Worm (Caenorhabditis elegans) whole organism, midembryonic: ENCODE data around the gene rps-1.

Source experiments
- T22C8.4 ChIP-seq: fragments of 200-800 bp; sonication (Bioruptor generic); IDR thresholded peaks from 2 replicates; pipeline ENCODE4 v1.3.6; 2022; ENCODE audit warnings: missing genetic modification characterization, missing compliant biosample characterization
- cog-1 ChIP-seq: sonication (generic microtip); optimal IDR thresholded peaks from 2 replicates; lab custom pipeline; 2016; ENCODE audit warnings: missing genetic modification characterization, missing compliant biosample characterization
- flt-1 ChIP-seq: fragments of 200-800 bp; sonication (Bioruptor generic); IDR thresholded peaks from 2 replicates; pipeline ENCODE4 v1.3.6; 2022; ENCODE audit warnings: missing genetic modification characterization, missing compliant biosample characterization
- klf-2 ChIP-seq: fragments of 200-800 bp; sonication (Bioruptor generic); conservative IDR thresholded peaks from 2 replicates; pipeline ENCODE4 v1.3.6; 2022; ENCODE audit warnings: missing genetic modification reagents, missing genetic modification characterization, missing compliant biosample characterization
- med-1 ChIP-seq: sonication (generic microtip); optimal IDR thresholded peaks from 2 replicates; lab custom pipeline; 2017; ENCODE audit warnings: missing genetic modification characterization, mild to moderate bottlenecking, missing compliant biosample characterization, antibody characterized with exemption, missing genetic modification reagents; ENCODE audit not compliant: insufficient read depth
- ref-1 ChIP-seq: fragments of 200-800 bp; sonication (Bioruptor generic); conservative IDR thresholded peaks from 2 replicates; pipeline ENCODE4 v1.3.6; 2022; ENCODE audit warnings: missing genetic modification reagents, missing genetic modification characterization, missing compliant biosample characterization
- tab-1 ChIP-seq: fragments of 200-800 bp; sonication (Bioruptor generic); IDR thresholded peaks from 2 replicates; pipeline ENCODE4 v1.3.6; 2022; ENCODE audit warnings: missing genetic modification characterization, missing compliant biosample characterization
- ztf-23 ChIP-seq: fragments of 200-800 bp; sonication (Bioruptor generic); IDR thresholded peaks from 2 replicates; pipeline ENCODE4 v1.3.6; 2022; ENCODE audit warnings: missing genetic modification reagents, missing genetic modification characterization, missing compliant biosample characterization
- ztf-29 ChIP-seq: fragments of 200-800 bp; sonication (Bioruptor generic); IDR thresholded peaks from 2 replicates; pipeline ENCODE4 v1.3.6; 2022; ENCODE audit warnings: missing genetic modification reagents, missing genetic modification characterization, missing compliant biosample characterization

rps-1 gene

ce11 chrIII:4448029-4448428, 27.7 kb upstream of the rps-1 start:
- TF ChIP-seq ztf-29 (GFP tag; lab: Robert Waterston, UW), result no peak

- TF ChIP-seq med-1 (GFP tag; lab: Kevin White, UChicago), result no peak
- TF ChIP-seq T22C8.4 (GFP tag; lab: Robert Waterston, UW), result no peak
- TF ChIP-seq flt-1, result no peak
- no peak for TF ChIP-seq cog-1
- TF ChIP-seq klf-2 (GFP tag; lab: Robert Waterston, UW), result no peak
- TF ChIP-seq tab-1 (GFP tag; lab: Robert Waterston, UW), result no peak
- TF ChIP-seq ref-1 (GFP tag; lab: Robert Waterston, UW), result no peak
- TF ChIP-seq ztf-29 (GFP tag; lab: Robert Waterston, UW), result no peak
- no peak for TF ChIP-seq ztf-23 (GFP tag; lab: Robert Waterston, UW)
Observed at ce11 chrIII:4449357-4449756, 26.4 kb upstream of the rps-1 start.

- no peak for TF ChIP-seq ztf-29 (GFP tag; lab: Robert Waterston, UW)
- no peak for TF ChIP-seq tab-1 (GFP tag; lab: Robert Waterston, UW)
- no peak for TF ChIP-seq klf-2 (GFP tag; lab: Robert Waterston, UW)
- TF ChIP-seq cog-1, result no peak
- no peak for TF ChIP-seq T22C8.4 (GFP tag; lab: Robert Waterston, UW)
- no peak for TF ChIP-seq ztf-23 (GFP tag; lab: Robert Waterston, UW)
- no peak for TF ChIP-seq flt-1
- TF ChIP-seq ref-1 (GFP tag; lab: Robert Waterston, UW), result no peak
- no peak for TF ChIP-seq med-1 (GFP tag; lab: Kevin White, UChicago)
Observed at ce11 chrIII:4449893-4450579, 25.7 kb upstream of the rps-1 start, which contains the start of gene ceh-43. ceh-43 (minus strand) TSS chrIII:4449943.

ce11 chrIII:4450773-4451423, 24.8 kb upstream of the rps-1 start:
- TF ChIP-seq klf-2 (GFP tag; lab: Robert Waterston, UW), result no peak
- peak; percentile 49; the same call in 1 of the 2 replicates for TF ChIP-seq tab-1 (GFP tag; lab: Robert Waterston, UW)
- 0 out of 2 replicates have a peak, but pooled peaks have one; percentile 5 for TF ChIP-seq ztf-23 (GFP tag; lab: Robert Waterston, UW)
- TF ChIP-seq cog-1, result no peak
- no peak for TF ChIP-seq T22C8.4 (GFP tag; lab: Robert Waterston, UW)
- 0 out of 2 replicates have a peak, but pooled peaks have one; percentile 13 for TF ChIP-seq flt-1
- no peak for TF ChIP-seq med-1 (GFP tag; lab: Kevin White, UChicago)
- no peak for TF ChIP-seq ztf-29 (GFP tag; lab: Robert Waterston, UW)
- TF ChIP-seq ref-1 (GFP tag; lab: Robert Waterston, UW), result no peak

- TF ChIP-seq T22C8.4 (GFP tag; lab: Robert Waterston, UW) (no peak), flt-1 (no peak), ztf-23 (GFP tag; lab: Robert Waterston, UW) (no peak), ref-1 (GFP tag; lab: Robert Waterston, UW) (no peak)
Observed at ce11 chrIII:4452749-4453148, 23.0 kb upstream of the rps-1 start.

- TF ChIP-seq T22C8.4 (GFP tag; lab: Robert Waterston, UW), result no peak
- no peak for TF ChIP-seq ztf-23 (GFP tag; lab: Robert Waterston, UW)
- TF ChIP-seq cog-1, result no peak
- TF ChIP-seq tab-1 (GFP tag; lab: Robert Waterston, UW), result no peak
- no peak for TF ChIP-seq ref-1 (GFP tag; lab: Robert Waterston, UW)
- TF ChIP-seq ztf-29 (GFP tag; lab: Robert Waterston, UW), result no peak
- no peak for TF ChIP-seq flt-1
- no peak for TF ChIP-seq med-1 (GFP tag; lab: Kevin White, UChicago)
- TF ChIP-seq klf-2 (GFP tag; lab: Robert Waterston, UW), result no peak
Observed at ce11 chrIII:4453301-4453700, 22.4 kb upstream of the rps-1 start.

ce11 chrIII:4453768-4454167, 21.9 kb upstream of the rps-1 start:
- TF ChIP-seq ztf-29 (GFP tag; lab: Robert Waterston, UW) (no peak), tab-1 (GFP tag; lab: Robert Waterston, UW) (no peak), cog-1 (no peak), ref-1 (GFP tag; lab: Robert Waterston, UW) (no peak), klf-2 (GFP tag; lab: Robert Waterston, UW) (no peak), flt-1 (no peak), ztf-23 (GFP tag; lab: Robert Waterston, UW) (no peak), T22C8.4 (GFP tag; lab: Robert Waterston, UW) (no peak), med-1 (GFP tag; lab: Kevin White, UChicago) (no peak)

ce11 chrIII:4454919-4455318, 20.8 kb upstream of the rps-1 start:
- TF ChIP-seq ztf-23 (GFP tag; lab: Robert Waterston, UW) (no peak), ztf-29 (GFP tag; lab: Robert Waterston, UW) (no peak), tab-1 (GFP tag; lab: Robert Waterston, UW) (no peak), ref-1 (GFP tag; lab: Robert Waterston, UW) (no peak), T22C8.4 (GFP tag; lab: Robert Waterston, UW) (no peak), klf-2 (GFP tag; lab: Robert Waterston, UW) (no peak), med-1 (GFP tag; lab: Kevin White, UChicago) (no peak), flt-1 (no peak), cog-1 (no peak)

- TF ChIP-seq ref-1 (GFP tag; lab: Robert Waterston, UW) (no peak), ztf-23 (GFP tag; lab: Robert Waterston, UW) (no peak), med-1 (GFP tag; lab: Kevin White, UChicago) (no peak), klf-2 (GFP tag; lab: Robert Waterston, UW) (no peak), cog-1 (no peak), ztf-29 (GFP tag; lab: Robert Waterston, UW) (no peak), flt-1 (no peak), tab-1 (GFP tag; lab: Robert Waterston, UW) (no peak), T22C8.4 (GFP tag; lab: Robert Waterston, UW) (no peak)
Observed at ce11 chrIII:4456579-4456978, 19.1 kb upstream of the rps-1 start.
